Worm (Caenorhabditis elegans) whole organism, young adult: ENCODE measurements around the gene fbxb-88.

Experiments
- hlh-26 ChIP-seq: fragments of 200-800 bp; sonication (Bioruptor generic); conservative IDR thresholded peaks from 2 replicates; pipeline ENCODE4 v1.3.6; 2022; ENCODE audit warnings: missing genetic modification reagents, missing genetic modification characterization, missing compliant biosample characterization
- madf-8 ChIP-seq: fragments of 200-800 bp; sonication (Bioruptor generic); conservative IDR thresholded peaks from 2 replicates; pipeline ENCODE4 v1.3.6; 2022; ENCODE audit warnings: missing genetic modification reagents, missing genetic modification characterization, missing compliant biosample characterization

- no peak for TF ChIP-seq hlh-26 (GFP tag; lab: Robert Waterston, UW)
- TF ChIP-seq madf-8: no peak
These were observed 5.1 kb downstream of the fbxb-88 start for ce11 chrII:4822610-4823009.
